Worm (Caenorhabditis elegans) whole organism, L2 larva: Measurements from ENCODE around the gene ccep-97.

ENCODE experiments used
- C34F6.9 ChIP-seq: fragments of 150-350 bp; optimal IDR thresholded peaks from 2 replicates; lab custom pipeline; 2014; ENCODE audit warnings: missing biosample characterization, missing genetic modification characterization
- F13H6.1 ChIP-seq: sonication (generic microtip); optimal IDR thresholded peaks from 2 replicates; lab custom pipeline; 2016; ENCODE audit warnings: missing genetic modification characterization, missing compliant biosample characterization
- R02D3.7 ChIP-seq: fragments of 150-350 bp; optimal IDR thresholded peaks from 2 replicates; lab custom pipeline; 2014; ENCODE audit warnings: missing biosample characterization, missing genetic modification characterization
- Y55F3AM.14 ChIP-seq: fragments of 200-800 bp; sonication (Bioruptor generic); optimal IDR thresholded peaks from 2 replicates; lab custom pipeline; 2018; ENCODE audit warnings: mild to moderate bottlenecking, missing genetic modification characterization, missing compliant biosample characterization
- ZK546.5 ChIP-seq: sonication (generic microtip); optimal IDR thresholded peaks from 2 replicates; lab custom pipeline; 2017; ENCODE audit warnings: missing biosample characterization, missing genetic modification characterization
- alr-1 ChIP-seq: fragments of 150-350 bp; optimal IDR thresholded peaks from 2 replicates; lab custom pipeline; 2014; ENCODE audit warnings: missing biosample characterization, missing genetic modification characterization
- aly-2 ChIP-seq: fragments of 150-350 bp; optimal IDR thresholded peaks from 2 replicates; lab custom pipeline; 2014; ENCODE audit warnings: missing biosample characterization, missing genetic modification characterization
- ama-1 ChIP-seq: fragments of 150-350 bp; optimal IDR thresholded peaks from 2 replicates; lab custom pipeline; 2018; ENCODE audit warnings: inconsistent platforms
- blmp-1 ChIP-seq: sonication (generic microtip); optimal IDR thresholded peaks from 2 replicates; lab custom pipeline; 2017; ENCODE audit warnings: missing genetic modification characterization, mild to moderate bottlenecking, missing compliant biosample characterization, antibody characterized with exemption, moderate library complexity; ENCODE audit not compliant: insufficient read depth
- ceh-16 ChIP-seq: fragments of 150-350 bp; optimal IDR thresholded peaks from 2 replicates; lab custom pipeline; 2014; ENCODE audit warnings: missing biosample characterization, missing genetic modification characterization
- crh-2 ChIP-seq: sonication (generic microtip); optimal IDR thresholded peaks from 2 replicates; lab custom pipeline; 2017; ENCODE audit warnings: missing biosample characterization, missing genetic modification characterization
- dmd-4 ChIP-seq: sonication (generic microtip); optimal IDR thresholded peaks from 2 replicates; lab custom pipeline; 2017; ENCODE audit warnings: missing biosample characterization, missing genetic modification characterization
- egl-27 ChIP-seq: sonication (generic microtip); optimal IDR thresholded peaks from 3 replicates; lab custom pipeline; 2017; ENCODE audit warnings: missing biosample characterization, missing genetic modification reagents, missing genetic modification characterization
- elt-1 ChIP-seq: fragments of 150-350 bp; optimal IDR thresholded peaks from 2 replicates; lab custom pipeline; 2014; ENCODE audit warnings: missing biosample characterization, missing genetic modification characterization
- elt-3 ChIP-seq: sonication (generic microtip); optimal IDR thresholded peaks from 2 replicates; lab custom pipeline; 2017; ENCODE audit warnings: missing biosample characterization, missing genetic modification characterization
- fos-1 ChIP-seq: fragments of 150-350 bp; optimal IDR thresholded peaks from 2 replicates; lab custom pipeline; 2014; ENCODE audit warnings: missing biosample characterization, missing genetic modification characterization
- gmeb-1 ChIP-seq: fragments of 150-350 bp; optimal IDR thresholded peaks from 2 replicates; lab custom pipeline; 2014; ENCODE audit warnings: missing biosample characterization, missing genetic modification characterization
- lin-11 ChIP-seq: fragments of 150-350 bp; sonication (generic microtip); optimal IDR thresholded peaks from 2 replicates; lab custom pipeline; 2014; ENCODE audit warnings: missing biosample characterization, missing genetic modification characterization, inconsistent platforms, mixed read lengths
- lin-13 ChIP-seq: fragments of 150-350 bp; optimal IDR thresholded peaks from 2 replicates; lab custom pipeline; 2014; ENCODE audit warnings: missing biosample characterization, missing genetic modification reagents, missing genetic modification characterization
- lin-39 ChIP-seq: fragments of 150-350 bp; optimal IDR thresholded peaks from 2 replicates; lab custom pipeline; 2014; ENCODE audit warnings: missing biosample characterization, missing genetic modification reagents, missing genetic modification characterization
- lsy-2 ChIP-seq, 2 experiments: fragments of 150-350 bp in 1 of 2; sonication (generic microtip) in 1 of 2; optimal IDR thresholded peaks; 2 replicates each; lab custom pipeline; 2014 to 2017; ENCODE audit warnings: missing biosample characterization in 2 of 2, missing genetic modification characterization in 2 of 2
- mab-5 ChIP-seq: fragments of 150-350 bp; optimal IDR thresholded peaks from 2 replicates; lab custom pipeline; 2014; ENCODE audit warnings: missing biosample characterization, missing genetic modification characterization
- mbf-1 ChIP-seq: sonication (generic microtip); optimal IDR thresholded peaks from 2 replicates; lab custom pipeline; 2017; ENCODE audit warnings: missing biosample characterization, missing genetic modification characterization
- mdl-1 ChIP-seq, 2 experiments: fragments of 150-350 bp in 1 of 2; sonication (generic microtip) in 1 of 2; optimal IDR thresholded peaks; 2 replicates each; lab custom pipeline; 2017; ENCODE audit warnings: missing biosample characterization in 2 of 2, missing genetic modification characterization in 2 of 2
- nhr-10 ChIP-seq: sonication (generic microtip); optimal IDR thresholded peaks from 2 replicates; lab custom pipeline; 2017; ENCODE audit warnings: missing biosample characterization, missing genetic modification characterization
- nhr-11 ChIP-seq: fragments of 150-350 bp; optimal IDR thresholded peaks from 2 replicates; lab custom pipeline; 2014; ENCODE audit warnings: missing biosample characterization, missing genetic modification characterization
- nhr-12 ChIP-seq: fragments of 150-350 bp; optimal IDR thresholded peaks from 2 replicates; lab custom pipeline; 2014; ENCODE audit warnings: missing biosample characterization, missing genetic modification characterization
- nhr-129 ChIP-seq: fragments of 150-350 bp; optimal IDR thresholded peaks from 2 replicates; lab custom pipeline; 2014; ENCODE audit warnings: missing biosample characterization, missing genetic modification characterization
- nhr-21 ChIP-seq: fragments of 150-350 bp; optimal IDR thresholded peaks from 2 replicates; lab custom pipeline; 2014; ENCODE audit warnings: missing biosample characterization, missing genetic modification characterization
- nhr-23 ChIP-seq: fragments of 150-350 bp; optimal IDR thresholded peaks from 2 replicates; lab custom pipeline; 2014; ENCODE audit warnings: missing biosample characterization, missing genetic modification reagents, missing genetic modification characterization
- nhr-237 ChIP-seq: fragments of 150-350 bp; optimal IDR thresholded peaks from 2 replicates; lab custom pipeline; 2014; ENCODE audit warnings: missing biosample characterization, missing genetic modification characterization
- nhr-25 ChIP-seq: fragments of 150-350 bp; sonication (generic microtip); optimal IDR thresholded peaks from 3 replicates; lab custom pipeline; 2014; ENCODE audit warnings: missing biosample characterization, missing genetic modification characterization
- nhr-6 ChIP-seq: fragments of 150-350 bp; optimal IDR thresholded peaks from 2 replicates; lab custom pipeline; 2014; ENCODE audit warnings: missing biosample characterization, missing genetic modification characterization
- nhr-77 ChIP-seq: fragments of 150-350 bp; optimal IDR thresholded peaks from 2 replicates; lab custom pipeline; 2014; ENCODE audit warnings: missing biosample characterization, missing genetic modification characterization
- peb-1 ChIP-seq: fragments of 150-350 bp; optimal IDR thresholded peaks from 2 replicates; lab custom pipeline; 2014; ENCODE audit warnings: missing biosample characterization, missing genetic modification characterization
- sem-4 ChIP-seq: fragments of 150-350 bp; optimal IDR thresholded peaks from 2 replicates; lab custom pipeline; 2014; ENCODE audit warnings: missing biosample characterization, missing genetic modification reagents, missing genetic modification characterization
- skn-1 ChIP-seq: sonication (generic microtip); optimal IDR thresholded peaks from 2 replicates; lab custom pipeline; 2017; ENCODE audit warnings: missing biosample characterization, missing genetic modification characterization
- sma-3 ChIP-seq: sonication (generic microtip); optimal IDR thresholded peaks from 2 replicates; lab custom pipeline; 2016; ENCODE audit warnings: missing genetic modification reagents, missing genetic modification characterization, missing compliant biosample characterization
- sma-9 ChIP-seq, 2 experiments: fragments of 150-350 bp in 1 of 2; sonication (generic microtip) in 1 of 2; optimal IDR thresholded peaks; 2 replicates each; lab custom pipeline; 2014 to 2016; ENCODE audit warnings: missing genetic modification characterization in 2 of 2, mild to moderate bottlenecking in 1 of 2, missing biosample characterization in 1 of 2, missing compliant biosample characterization in 1 of 2, missing genetic modification reagents in 1 of 2, moderate library complexity in 1 of 2
- snpc-4 ChIP-seq: fragments of 150-350 bp; optimal IDR thresholded peaks from 2 replicates; lab custom pipeline; 2014; ENCODE audit warnings: missing biosample characterization, missing genetic modification characterization
- unc-39 ChIP-seq: fragments of 150-350 bp; optimal IDR thresholded peaks from 2 replicates; lab custom pipeline; 2014; ENCODE audit warnings: missing biosample characterization, missing genetic modification characterization
- unc-55 ChIP-seq: fragments of 150-350 bp; sonication (generic microtip); optimal IDR thresholded peaks from 3 replicates; lab custom pipeline; 2014; ENCODE audit warnings: missing biosample characterization, missing genetic modification reagents, missing genetic modification characterization
- unc-62 ChIP-seq: fragments of 150-350 bp; optimal IDR thresholded peaks from 2 replicates; lab custom pipeline; 2014; ENCODE audit warnings: missing biosample characterization, missing genetic modification reagents, missing genetic modification characterization
- zag-1 ChIP-seq: fragments of 150-350 bp; optimal IDR thresholded peaks from 2 replicates; lab custom pipeline; 2014; ENCODE audit warnings: missing biosample characterization, missing genetic modification characterization
- ztf-1 ChIP-seq: fragments of 200-800 bp; sonication (Bioruptor generic); conservative IDR thresholded peaks from 2 replicates; pipeline ENCODE4 v1.3.6; 2022; ENCODE audit warnings: missing genetic modification characterization, missing compliant biosample characterization
- ztf-11 ChIP-seq: sonication (generic microtip); optimal IDR thresholded peaks from 2 replicates; lab custom pipeline; 2017; ENCODE audit warnings: missing biosample characterization, missing genetic modification characterization
- ztf-4 ChIP-seq: fragments of 150-350 bp; optimal IDR thresholded peaks from 2 replicates; lab custom pipeline; 2014; ENCODE audit warnings: missing biosample characterization, missing genetic modification characterization

The ccep-97 gene

DNA sequence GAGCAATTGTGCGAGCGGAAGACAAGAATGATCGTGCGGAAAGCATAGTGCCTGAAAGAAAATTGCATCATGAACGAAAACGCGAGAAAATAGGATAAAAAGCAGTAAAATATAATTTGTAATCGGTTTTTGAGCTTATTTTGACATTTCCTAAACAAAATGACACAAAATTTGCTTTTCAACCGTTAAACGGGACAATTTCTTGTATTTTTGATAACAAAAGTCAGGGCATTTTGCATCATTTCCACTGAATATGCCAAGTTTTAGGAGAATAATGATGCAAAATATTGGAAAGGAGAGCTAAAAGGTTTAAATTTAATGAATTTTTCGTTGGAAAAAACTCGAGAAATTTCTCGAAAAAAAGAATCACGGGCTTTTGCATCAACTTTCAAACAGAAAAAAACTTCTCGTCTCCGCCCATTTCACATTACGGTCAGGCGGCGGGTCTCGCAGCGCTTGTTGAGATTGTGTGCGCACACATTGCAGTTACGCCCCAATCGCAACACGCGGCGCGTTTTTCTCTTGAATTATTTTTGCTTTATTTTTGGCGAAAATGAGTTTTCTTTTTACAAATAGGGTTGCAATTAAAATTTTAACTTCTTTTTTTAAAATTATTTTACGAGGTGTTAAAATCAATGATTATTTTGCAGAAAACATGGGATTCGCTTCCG, 8.4 kb upstream of the ccep-97 start, which contains the start of the genes hsp-6 and C37H5.5 (continued):
- TF ChIP-seq nhr-23 (tag; lab: Kevin White, UChicago) (no peak), fos-1 (tag; lab: Kevin White, UChicago) (peak; percentile 70), ceh-16 (peak; percentile 61), egl-27 (no peak), elt-1 (tag; lab: Kevin White, UChicago) (no peak), peb-1 (tag; lab: Kevin White, UChicago) (no peak), nhr-6 (tag; lab: Kevin White, UChicago) (no peak), crh-2 (tag; lab: Kevin White, UChicago) (peak; percentile 88), unc-55 (GFP tag; lab: Kevin White, UChicago) (peak; percentile 96), ztf-1 (GFP tag; lab: Robert Waterston, UW) (no peak), Y55F3AM.14 (GFP tag; lab: Kevin White, UChicago) (peak; percentile 59), unc-39 (no peak), unc-62 (GFP tag; lab: Kevin White, UChicago) (no peak), R02D3.7 (tag; lab: Kevin White, UChicago) (no peak), ama-1 (lab: Kevin White, UChicago) (peak; percentile 31), sem-4 (tag; lab: Kevin White, UChicago) (no peak), sma-3 (GFP tag; lab: Kevin White, UChicago) (peak; percentile 84), dmd-4 (no peak), aly-2 (tag; lab: Kevin White, UChicago) (no peak), ztf-4 (tag; lab: Kevin White, UChicago) (peak; percentile 75), lin-13 (peak; percentile 80)

- TF ChIP-seq ceh-16 (no peak), sem-4 (tag; lab: Kevin White, UChicago) (no peak), C34F6.9 (peak; percentile 47), zag-1 (tag; lab: Kevin White, UChicago) (no peak), unc-55 (GFP tag; lab: Kevin White, UChicago) (peak; percentile 25), lin-39 (tag; lab: Kevin White, UChicago) (no peak), nhr-6 (tag; lab: Kevin White, UChicago) (no peak), lsy-2 (tag; optimal IDR thresholded peaks at IDR 0.05; lab: Kevin White, UChicago) (peak in 1 of 2 experiments; percentile 30), nhr-11 (tag; lab: Kevin White, UChicago) (no peak), nhr-10 (tag; lab: Kevin White, UChicago) (no peak), unc-39 (no peak), sma-9 (GFP tag; optimal IDR thresholded peaks at IDR 0.05; lab: Kevin White, UChicago) (no peak), sma-9 (tag; optimal IDR thresholded peaks at IDR 0.05; lab: Kevin White, UChicago) (no peak), mdl-1 (tag; optimal IDR thresholded peaks at IDR 0.05; lab: Kevin White, UChicago) (no peak), mbf-1 (tag; lab: Kevin White, UChicago) (no peak), ama-1 (lab: Kevin White, UChicago) (peak; percentile 54), ztf-4 (tag; lab: Kevin White, UChicago) (peak; percentile 95), nhr-12 (tag; lab: Kevin White, UChicago) (no peak), aly-2 (tag; lab: Kevin White, UChicago) (no peak), elt-1 (tag; lab: Kevin White, UChicago) (no peak), nhr-237 (tag; lab: Kevin White, UChicago) (no peak), peb-1 (tag; lab: Kevin White, UChicago) (no peak), egl-27 (no peak), dmd-4 (no peak), elt-3 (tag; lab: Kevin White, UChicago) (no peak), nhr-77 (tag; lab: Kevin White, UChicago) (no peak), F13H6.1 (tag; lab: Kevin White, UChicago) (no peak), ztf-1 (GFP tag; lab: Robert Waterston, UW) (no peak), R02D3.7 (tag; lab: Kevin White, UChicago) (no peak), lin-13 (peak; percentile 64), snpc-4 (no peak), ztf-11 (tag; lab: Kevin White, UChicago) (no peak), gmeb-1 (tag; lab: Kevin White, UChicago) (peak; percentile 29), unc-62 (GFP tag; lab: Kevin White, UChicago) (no peak), blmp-1 (tag; lab: Kevin White, UChicago) (no peak), nhr-21 (tag; lab: Kevin White, UChicago) (no peak), sma-3 (GFP tag; lab: Kevin White, UChicago) (peak; percentile 7), nhr-129 (tag; lab: Kevin White, UChicago) (peak; percentile 56), nhr-23 (tag; lab: Kevin White, UChicago) (no peak), lin-11 (tag; lab: Kevin White, UChicago) (no peak), nhr-25 (peak; percentile 51), fos-1 (tag; lab: Kevin White, UChicago) (no peak), crh-2 (tag; lab: Kevin White, UChicago) (peak; percentile 33), ZK546.5 (tag; lab: Kevin White, UChicago) (no peak), mab-5 (tag; lab: Kevin White, UChicago) (no peak), skn-1 (no peak), alr-1 (tag; lab: Kevin White, UChicago) (no peak)
Observed at ce11 chrV:4823683-4824391, 5.4 kb upstream of the ccep-97 start.
